Fruit fly (Drosophila melanogaster): Measurements from ENCODE around the gene Sdic2.

Sdic2 gene

DNA sequence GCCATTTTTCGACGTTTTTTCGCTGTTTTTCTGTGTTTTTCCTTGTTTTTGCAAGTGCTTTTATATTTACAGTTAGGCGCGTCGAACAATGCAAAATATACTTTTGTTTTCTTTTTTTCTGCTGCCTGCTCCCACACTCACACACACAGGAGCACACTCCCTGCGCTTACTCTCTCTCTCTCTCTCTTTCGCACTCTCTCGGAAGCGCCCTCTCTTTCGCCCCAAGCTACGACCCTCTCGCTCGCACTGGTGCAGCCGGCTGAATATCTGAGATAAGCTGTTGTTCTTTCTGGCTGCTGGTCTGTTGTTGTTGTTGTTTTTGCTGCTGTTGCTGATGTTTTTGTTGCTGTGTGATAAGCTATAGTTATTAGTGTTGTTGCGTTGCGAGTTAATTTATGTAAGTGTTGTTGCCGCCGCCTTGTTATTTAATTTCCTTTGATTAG is 27.3 kb downstream of the Sdic2 start (continued):
- TF ChIP-seq Ets96B (tag; optimal IDR thresholded peaks at IDR 0.05), result peak; percentile 29
- TF ChIP-seq fkh (GFP tag; optimal IDR thresholded peaks at IDR 0.05), result peak; percentile 28
- no peak for TF ChIP-seq cyc (GFP tag; optimal IDR thresholded peaks at IDR 0.05)
- peak; percentile 40 for TF ChIP-seq dsx (GFP tag; optimal IDR thresholded peaks at IDR 0.05; ENCODE audit: poor library complexity, severe bottlenecking)
- TF ChIP-seq CG8119 (GFP tag; IDR thresholded peaks at IDR 0.05), result peak; percentile 47; the same call in 1 of the 3 replicates
- peak; percentile 18 for TF ChIP-seq CG6808 (GFP tag; optimal IDR thresholded peaks at IDR 0.05)
- no peak for TF ChIP-seq Met (GFP tag; optimal IDR thresholded peaks at IDR 0.05)
- no peak for TF ChIP-seq CG11762 (GFP tag; optimal IDR thresholded peaks at IDR 0.05; ENCODE audit: insufficient read depth)
- peak; percentile 28 for TF ChIP-seq CG32006 (GFP tag; optimal IDR thresholded peaks at IDR 0.05)
- peak; percentile 23 for TF ChIP-seq CG10669 (GFP tag; optimal IDR thresholded peaks at IDR 0.05)
- peak; percentile 43; the same call in 1 of the 2 replicates for TF ChIP-seq CG15336 (GFP tag; IDR thresholded peaks at IDR 0.05)
- TF ChIP-seq CG4318 (GFP tag; optimal IDR thresholded peaks at IDR 0.05), result no peak
- TF ChIP-seq CG6854 (GFP tag; optimal IDR thresholded peaks at IDR 0.05), result no peak
- TF ChIP-seq OdsH (GFP tag; optimal IDR thresholded peaks at IDR 0.05), result no peak
- no peak for TF ChIP-seq CG7368 (GFP tag; optimal IDR thresholded peaks at IDR 0.05)
- TF ChIP-seq topi (GFP tag; optimal IDR thresholded peaks at IDR 0.05), result peak; percentile 46
- no peak for TF ChIP-seq spab (GFP tag; optimal IDR thresholded peaks at IDR 0.05)
- TF ChIP-seq dac (GFP tag; optimal IDR thresholded peaks at IDR 0.05), result peak; percentile 34
- no peak for TF ChIP-seq esn (GFP tag; optimal IDR thresholded peaks at IDR 0.05)

DNA sequence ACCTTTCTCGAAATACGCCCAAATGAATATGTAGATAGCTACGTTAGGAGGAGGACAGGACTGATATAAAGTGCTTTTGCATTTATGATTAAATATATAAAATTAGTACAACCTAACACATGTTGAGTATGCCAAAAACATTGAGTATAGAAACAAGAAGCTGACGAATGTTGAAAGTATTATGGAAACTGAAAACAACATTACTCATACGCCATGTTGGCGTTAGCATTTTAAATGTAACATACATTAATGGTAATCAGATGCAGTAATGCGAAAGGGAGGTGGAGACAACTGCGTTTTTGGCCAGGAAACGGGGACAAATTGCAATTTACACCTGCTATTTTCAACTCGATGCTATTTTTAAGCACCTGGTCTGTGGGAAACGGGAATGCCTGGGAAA is 27.8 kb downstream of the Sdic2 start:
- TF ChIP-seq CG6792 (GFP tag; optimal IDR thresholded peaks at IDR 0.05) (no peak), Eip93F (GFP tag; optimal IDR thresholded peaks at IDR 0.05) (no peak), CG8632 (GFP tag; optimal IDR thresholded peaks at IDR 0.05) (no peak), vri (GFP tag; optimal IDR thresholded peaks at IDR 0.05) (no peak), Gug (GFP tag; IDR thresholded peaks at IDR 0.05) (no peak), Eip78C (GFP tag) (no peak), CG7368 (GFP tag; optimal IDR thresholded peaks at IDR 0.05) (no peak), fkh (GFP tag; optimal IDR thresholded peaks at IDR 0.05) (no peak), Hr39 (GFP tag; optimal IDR thresholded peaks at IDR 0.05) (no peak), CG31627 (GFP tag; optimal IDR thresholded peaks at IDR 0.05) (no peak), spab (GFP tag; optimal IDR thresholded peaks at IDR 0.05) (no peak), CG34406 (GFP tag; optimal IDR thresholded peaks at IDR 0.05) (no peak), CG11294 (GFP tag; IDR thresholded peaks at IDR 0.05) (no peak), fd85E (GFP tag; optimal IDR thresholded peaks at IDR 0.05) (no peak), Hr38 (GFP tag; optimal IDR thresholded peaks at IDR 0.05) (no peak), Ets96B (tag; optimal IDR thresholded peaks at IDR 0.05) (no peak), acj6 (GFP tag; optimal IDR thresholded peaks at IDR 0.05) (no peak), cyc (GFP tag; optimal IDR thresholded peaks at IDR 0.05) (no peak)

DNA sequence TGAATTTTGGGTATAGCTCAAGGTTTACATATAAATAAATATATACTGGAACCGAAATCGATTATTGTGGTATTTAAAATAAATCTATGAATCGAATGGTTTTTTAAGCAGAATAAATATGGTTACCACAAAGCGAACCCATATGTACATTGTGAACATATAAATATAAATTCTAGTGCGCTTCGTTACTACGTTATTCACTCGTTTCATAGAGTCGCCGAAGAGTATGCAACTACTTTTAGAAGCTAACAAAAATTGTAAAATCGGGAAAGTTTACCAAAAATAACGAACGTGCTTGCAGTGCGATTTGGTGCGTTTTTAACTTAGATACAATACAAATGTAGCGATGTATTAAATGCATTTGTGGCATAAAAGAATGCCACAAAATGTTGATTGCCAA is 30.3 kb downstream of the Sdic2 start:
- TF ChIP-seq Ets96B (tag; optimal IDR thresholded peaks at IDR 0.05), result no peak
- TF ChIP-seq CG11902 (GFP tag; optimal IDR thresholded peaks at IDR 0.05), result no peak
- TF ChIP-seq CG1621 (tag; optimal IDR thresholded peaks at IDR 0.05), result no peak
- TF ChIP-seq fkh (GFP tag; optimal IDR thresholded peaks at IDR 0.05), result no peak
- TF ChIP-seq ss (GFP tag; optimal IDR thresholded peaks at IDR 0.05), result no peak
- TF ChIP-seq lz (GFP tag; optimal IDR thresholded peaks at IDR 0.05), result no peak
- TF ChIP-seq CG32006 (GFP tag; optimal IDR thresholded peaks at IDR 0.05), result no peak
- TF ChIP-seq salr (GFP tag; optimal IDR thresholded peaks at IDR 0.05), result no peak
- TF ChIP-seq CG7368 (GFP tag; optimal IDR thresholded peaks at IDR 0.05), result no peak
- no peak for TF ChIP-seq spab (GFP tag; optimal IDR thresholded peaks at IDR 0.05)
- TF ChIP-seq CG15336 (GFP tag; IDR thresholded peaks at IDR 0.05), result no peak
